Fruit fly (Drosophila melanogaster): ENCODE results near the gene fon.
A peak's percentile ranks its signal among the peaks of the same experiment; 100 is the strongest.

The fon gene

dm6 chr2L:19389749-19390148 is 3.7 kb upstream of the fon start, which contains the start of gene CG17549:
TSS of gene CG17549 (minus strand) at chr2L:19390075.
- TF ChIP-seq CG31441 (GFP tag; IDR thresholded peaks at IDR 0.05): no peak
- TF ChIP-seq oc (tag; optimal IDR thresholded peaks at IDR 0.05): no peak
- TF ChIP-seq CG9437 (GFP tag; optimal IDR thresholded peaks at IDR 0.05): no peak
- TF ChIP-seq CG17612 (GFP tag; IDR thresholded peaks at IDR 0.05): no peak
- TF ChIP-seq GATAe (GFP tag; conservative IDR thresholded peaks at IDR 0.05): no peak
- peak; percentile 74 for TF ChIP-seq Med (GFP tag)
- TF ChIP-seq Nf-YA (GFP tag; IDR thresholded peaks at IDR 0.05): no peak
- peak; percentile 33 for TF ChIP-seq CG10543 (GFP tag; optimal IDR thresholded peaks at IDR 0.05)
- TF ChIP-seq Sox100B (GFP tag; optimal IDR thresholded peaks at IDR 0.05): no peak
- no peak for TF ChIP-seq CG12155 (GFP tag; optimal IDR thresholded peaks at IDR 0.05)
- no peak for TF ChIP-seq Lim3 (GFP tag; IDR thresholded peaks at IDR 0.05)
- TF ChIP-seq NFAT (GFP tag; IDR thresholded peaks at IDR 0.05): 0 out of 2 replicates have a peak, but pooled peaks have one; percentile 30
- no peak for TF ChIP-seq lmd (GFP tag; IDR thresholded peaks at IDR 0.05)
- no peak for TF ChIP-seq CG12391 (tag; optimal IDR thresholded peaks at IDR 0.05)
- no peak for TF ChIP-seq CG16863 (GFP tag; optimal IDR thresholded peaks at IDR 0.05)
- TF ChIP-seq Fer2 (tag; optimal IDR thresholded peaks at IDR 0.05): no peak
- TF ChIP-seq peb (GFP tag; IDR thresholded peaks at IDR 0.05): no peak
- no peak; the same call in 1 of the 2 replicates for TF ChIP-seq Bgb (GFP tag; IDR thresholded peaks at IDR 0.05; ENCODE audit: partially characterized antibody)
- TF ChIP-seq CG32767 (GFP tag; IDR thresholded peaks at IDR 0.05): no peak
- TF ChIP-seq lilli (GFP tag; optimal IDR thresholded peaks at IDR 0.05): no peak
- TF ChIP-seq CG34376 (GFP tag; optimal IDR thresholded peaks at IDR 0.05): peak; percentile 80
- no peak for TF ChIP-seq Ravus (GFP tag; IDR thresholded peaks at IDR 0.05)
- no peak for TF ChIP-seq CG12104 (GFP tag; optimal IDR thresholded peaks at IDR 0.05)
- no peak for TF ChIP-seq CG6254 (GFP tag; optimal IDR thresholded peaks at IDR 0.05)
- TF ChIP-seq Kr (GFP tag; optimal IDR thresholded peaks at IDR 0.05): no peak
- no peak for TF ChIP-seq kah (GFP tag; optimal IDR thresholded peaks at IDR 0.05)
- TF ChIP-seq CG31388 (GFP tag; optimal IDR thresholded peaks at IDR 0.05): no peak
- TF ChIP-seq Hr3 (GFP tag; optimal IDR thresholded peaks at IDR 0.05): no peak
- no peak for TF ChIP-seq Chrac-16 (GFP tag; optimal IDR thresholded peaks at IDR 0.05)
- TF ChIP-seq z (GFP tag; IDR thresholded peaks at IDR 0.05): peak; percentile 84
- no peak for TF ChIP-seq toy (GFP tag; IDR thresholded peaks at IDR 0.05)
- no peak for TF ChIP-seq HLH3B (GFP tag; IDR thresholded peaks at IDR 0.05)
- TF ChIP-seq zfh2 (GFP tag; optimal IDR thresholded peaks at IDR 0.05): no peak
- TF ChIP-seq CG5180 (GFP tag; optimal IDR thresholded peaks at IDR 0.05): no peak
- TF ChIP-seq crp (GFP tag; optimal IDR thresholded peaks at IDR 0.05): no peak
- TF ChIP-seq bbx (GFP tag; IDR thresholded peaks at IDR 0.05; ENCODE audit: partially characterized antibody): 0 out of 2 replicates have a peak, but pooled peaks have one; percentile 17
- TF ChIP-seq HmgD (GFP tag; optimal IDR thresholded peaks at IDR 0.05): no peak
- TF ChIP-seq CG13624 (GFP tag; optimal IDR thresholded peaks at IDR 0.05): no peak
- TF ChIP-seq CG2199 (GFP tag; IDR thresholded peaks at IDR 0.05): 0 out of 3 replicates have a peak, but pooled peaks have one; percentile 51
- TF ChIP-seq CG31365 (tag; optimal IDR thresholded peaks at IDR 0.05): no peak
- TF ChIP-seq fd64A (GFP tag; optimal IDR thresholded peaks at IDR 0.05): no peak
- TF ChIP-seq mirr (GFP tag; optimal IDR thresholded peaks at IDR 0.05): peak; percentile 13
- TF ChIP-seq gcm (GFP tag; optimal IDR thresholded peaks at IDR 0.05): no peak
- TF ChIP-seq Dbx (GFP tag; IDR thresholded peaks at IDR 0.05): no peak
- 0 out of 2 replicates have a peak, but pooled peaks have one; percentile 23 for TF ChIP-seq CG9932 (GFP tag; IDR thresholded peaks at IDR 0.05)
- TF ChIP-seq Ets97D (GFP tag; optimal IDR thresholded peaks at IDR 0.05): no peak
- TF ChIP-seq CG12769 (tag; optimal IDR thresholded peaks at IDR 0.05): peak; percentile 74
- TF ChIP-seq CG11398 (GFP tag; optimal IDR thresholded peaks at IDR 0.05): no peak
- TF ChIP-seq Bteb2 (GFP tag; optimal IDR thresholded peaks at IDR 0.05): no peak
- peak; percentile 48 for TF ChIP-seq B-H2 (GFP tag; optimal IDR thresholded peaks at IDR 0.05)
- TF ChIP-seq CG3838 (GFP tag; optimal IDR thresholded peaks at IDR 0.05): no peak
- no peak for TF ChIP-seq chif (GFP tag; optimal IDR thresholded peaks at IDR 0.05)
